Worm (Caenorhabditis elegans): ENCODE results near the gene C07A12.2.

C07A12.2 gene

ce11 chrX:4564717-4565316 lies 20.2 kb downstream of the C07A12.2 start, which contains the start of gene amt-4 (continued):
- TF ChIP-seq C34F6.9 (tag; optimal IDR thresholded peaks at IDR 0.05) (no peak), nhr-23 (tag; optimal IDR thresholded peaks at IDR 0.05) (no peak), nhr-77 (tag; optimal IDR thresholded peaks at IDR 0.05) (no peak), nhr-11 (tag; optimal IDR thresholded peaks at IDR 0.05) (no peak), lin-13 (GFP tag; optimal IDR thresholded peaks at IDR 0.05) (no peak), alr-1 (tag; optimal IDR thresholded peaks at IDR 0.05) (no peak), nhr-6 (tag; optimal IDR thresholded peaks at IDR 0.05) (no peak), sem-4 (tag; optimal IDR thresholded peaks at IDR 0.05) (no peak), nhr-237 (tag; optimal IDR thresholded peaks at IDR 0.05) (no peak), ceh-16 (tag; optimal IDR thresholded peaks at IDR 0.05) (no peak), lin-11 (tag; optimal IDR thresholded peaks at IDR 0.05) (no peak)

ce11 chrX:4567110-4567509 lies 22.5 kb downstream of the C07A12.2 start:
- TF ChIP-seq sma-3 (GFP tag; optimal IDR thresholded peaks at IDR 0.05): no peak
- TF ChIP-seq fos-1 (tag; optimal IDR thresholded peaks at IDR 0.05): peak; percentile 29
- TF ChIP-seq snpc-4 (tag; optimal IDR thresholded peaks at IDR 0.05): no peak
- no peak for TF ChIP-seq skn-1 (tag; optimal IDR thresholded peaks at IDR 0.05)
- no peak for TF ChIP-seq ceh-82 (tag; optimal IDR thresholded peaks at IDR 0.05)
- no peak for TF ChIP-seq unc-39 (tag; optimal IDR thresholded peaks at IDR 0.05)
- peak; percentile 23 for TF ChIP-seq sma-9 (GFP tag; optimal IDR thresholded peaks at IDR 0.05)
- TF ChIP-seq sma-9 (tag; optimal IDR thresholded peaks at IDR 0.05): no peak

ce11 chrX:4569276-4569675 lies 24.6 kb downstream of the C07A12.2 start:
- TF ChIP-seq R02D3.7 (tag; optimal IDR thresholded peaks at IDR 0.05) (no peak), blmp-1 (tag; optimal IDR thresholded peaks at IDR 0.05; ENCODE audit: insufficient read depth) (no peak), ceh-82 (tag; optimal IDR thresholded peaks at IDR 0.05) (no peak), sma-9 (GFP tag; optimal IDR thresholded peaks at IDR 0.05) (peak; percentile 48), sma-9 (tag; optimal IDR thresholded peaks at IDR 0.05) (no peak)

ce11 chrX:4571137-4571536 lies 26.5 kb downstream of the C07A12.2 start, which contains the start of gene amt-1:
amt-1 (plus strand) TSS chrX:4571437.
- TF ChIP-seq ZK546.5 (tag; optimal IDR thresholded peaks at IDR 0.05) (no peak), lsy-2 (tag; optimal IDR thresholded peaks at IDR 0.05) (no peak), unc-62 (GFP tag; optimal IDR thresholded peaks at IDR 0.05) (no peak), lin-13 (GFP tag; optimal IDR thresholded peaks at IDR 0.05) (no peak), alr-1 (tag; optimal IDR thresholded peaks at IDR 0.05) (no peak), elt-1 (tag; optimal IDR thresholded peaks at IDR 0.05) (no peak), ceh-82 (tag; optimal IDR thresholded peaks at IDR 0.05) (no peak)

ce11 chrX:4574873-4575272 lies 30.2 kb downstream of the C07A12.2 start:
- no peak for TF ChIP-seq nhr-237 (tag; optimal IDR thresholded peaks at IDR 0.05)
- peak; percentile 7 for TF ChIP-seq C34F6.9 (tag; optimal IDR thresholded peaks at IDR 0.05)

ce11 chrX:4576272-4576671 lies 31.6 kb downstream of the C07A12.2 start:
- TF ChIP-seq R02D3.7 (tag; optimal IDR thresholded peaks at IDR 0.05) (no peak), fos-1 (tag; optimal IDR thresholded peaks at IDR 0.05) (no peak), unc-55 (GFP tag; optimal IDR thresholded peaks at IDR 0.05) (peak; percentile 27), nhr-11 (tag; optimal IDR thresholded peaks at IDR 0.05) (no peak), C34F6.9 (tag; optimal IDR thresholded peaks at IDR 0.05) (peak; percentile 16)

- no peak for TF ChIP-seq elt-1 (tag; optimal IDR thresholded peaks at IDR 0.05)
- peak; percentile 44 for TF ChIP-seq unc-55 (GFP tag; optimal IDR thresholded peaks at IDR 0.05)
Observed at ce11 chrX:4577941-4578340, 33.3 kb downstream of the C07A12.2 start, which contains the start of gene C05E11.3. C05E11.3 (plus strand) TSS chrX:4578241.

- TF ChIP-seq mdl-1 (tag; optimal IDR thresholded peaks at IDR 0.05): no peak
- no peak for TF ChIP-seq sem-4 (tag; optimal IDR thresholded peaks at IDR 0.05)
- TF ChIP-seq ztf-11 (tag; optimal IDR thresholded peaks at IDR 0.05): no peak
- TF ChIP-seq ZK546.5 (tag; optimal IDR thresholded peaks at IDR 0.05): no peak
- no peak for TF ChIP-seq nhr-237 (tag; optimal IDR thresholded peaks at IDR 0.05)
- TF ChIP-seq blmp-1 (tag; optimal IDR thresholded peaks at IDR 0.05; ENCODE audit: insufficient read depth): no peak
- TF ChIP-seq nhr-12 (tag; optimal IDR thresholded peaks at IDR 0.05): no peak
- TF ChIP-seq nhr-6 (tag; optimal IDR thresholded peaks at IDR 0.05): no peak
- TF ChIP-seq fos-1 (tag; optimal IDR thresholded peaks at IDR 0.05): no peak
- TF ChIP-seq dmd-4 (tag; optimal IDR thresholded peaks at IDR 0.05): no peak
- no peak for TF ChIP-seq sma-3 (GFP tag; optimal IDR thresholded peaks at IDR 0.05)
- no peak for TF ChIP-seq unc-39 (tag; optimal IDR thresholded peaks at IDR 0.05)
- no peak for TF ChIP-seq nhr-23 (tag; optimal IDR thresholded peaks at IDR 0.05)
- no peak for TF ChIP-seq egl-27 (tag; optimal IDR thresholded peaks at IDR 0.05)
- TF ChIP-seq C34F6.9 (tag; optimal IDR thresholded peaks at IDR 0.05): no peak
Observed at ce11 chrX:4578581-4578980, 33.9 kb downstream of the C07A12.2 start.
